Fruit fly (Drosophila melanogaster): ENCODE measurements around the gene PGRP-SA.

PGRP-SA gene

DNA sequence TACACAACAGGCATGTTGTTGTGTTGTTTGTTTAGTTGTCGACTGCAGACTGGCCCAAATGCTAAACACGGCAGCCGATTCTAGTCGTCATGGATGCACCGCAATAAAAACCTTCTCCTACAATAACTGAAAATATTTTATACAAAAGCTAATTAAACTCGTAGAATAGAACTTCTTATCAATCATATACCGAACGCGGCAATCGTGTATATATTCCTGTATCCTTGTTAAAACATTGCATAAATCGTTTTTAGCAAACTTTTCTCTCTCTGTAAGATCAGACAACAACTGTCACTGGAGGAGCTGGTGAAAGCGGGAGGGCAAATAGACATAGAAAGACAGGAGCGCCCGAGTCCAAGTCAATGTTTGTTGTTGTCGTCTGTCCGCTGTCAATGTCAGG lies 12.7 kb upstream of the PGRP-SA start (continued):
- TF ChIP-seq emc (GFP tag; optimal IDR thresholded peaks at IDR 0.05) (no peak), Dll (GFP tag; IDR thresholded peaks at IDR 0.05; ENCODE audit: partially characterized antibody) (no peak), Ssrp (tag; optimal IDR thresholded peaks at IDR 0.05) (peak; percentile 47), zfh2 (GFP tag; optimal IDR thresholded peaks at IDR 0.05) (no peak), Dbx (GFP tag; IDR thresholded peaks at IDR 0.05) (no peak), Antp (GFP tag; optimal IDR thresholded peaks at IDR 0.05) (peak; percentile 7), CG3281 (GFP tag; optimal IDR thresholded peaks at IDR 0.05) (no peak), ken (GFP tag; IDR thresholded peaks at IDR 0.05) (no peak), ase (GFP tag; IDR thresholded peaks at IDR 0.05) (no peak), CG12104 (GFP tag; optimal IDR thresholded peaks at IDR 0.05) (no peak), hkb (optimal IDR thresholded peaks at IDR 0.05) (no peak), hkb (GFP tag; IDR thresholded peaks at IDR 0.05) (peak; percentile 52; the same call in 1 of the 2 replicates), bab2 (GFP tag; optimal IDR thresholded peaks at IDR 0.05) (peak; percentile 22), TFAM (GFP tag; optimal IDR thresholded peaks at IDR 0.05) (no peak), B-H2 (GFP tag; optimal IDR thresholded peaks at IDR 0.05) (no peak), trem (tag; optimal IDR thresholded peaks at IDR 0.05) (peak; percentile 34), CG32772 (GFP tag; IDR thresholded peaks at IDR 0.05) (no peak), CG17912 (GFP tag; optimal IDR thresholded peaks at IDR 0.05) (no peak), Ptx1 (GFP tag; IDR thresholded peaks at IDR 0.05) (no peak), Gug (GFP tag; IDR thresholded peaks at IDR 0.05) (no peak; the same call in 3 of the 4 replicates), CG15696 (tag; optimal IDR thresholded peaks at IDR 0.05) (peak; percentile 37), Sox102F (GFP tag; optimal IDR thresholded peaks at IDR 0.05) (peak; percentile 51)

DNA sequence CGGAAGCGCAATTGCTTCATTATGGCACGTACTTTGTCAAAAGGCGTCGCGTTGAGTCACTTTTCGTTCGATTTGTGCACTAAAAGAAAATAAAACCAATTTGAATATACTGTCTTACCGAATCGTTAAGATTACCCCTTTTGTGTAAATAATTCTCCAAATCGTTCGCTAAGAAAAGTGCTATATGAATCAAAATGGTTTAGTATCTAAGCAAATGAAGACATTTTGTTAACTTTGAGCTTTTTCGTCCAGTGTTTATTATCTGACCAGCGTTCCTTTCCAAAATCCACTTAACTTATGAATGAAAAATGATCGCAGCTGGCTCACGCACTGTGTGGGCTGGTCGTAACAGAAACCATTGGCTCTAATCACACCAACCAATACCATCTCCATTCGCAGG lies 11.4 kb upstream of the PGRP-SA start:
- TF ChIP-seq CG4282 (GFP tag; optimal IDR thresholded peaks at IDR 0.05) (no peak), HHEX (GFP tag; optimal IDR thresholded peaks at IDR 0.05) (no peak), CG12769 (tag; optimal IDR thresholded peaks at IDR 0.05) (peak; percentile 65), lmd (GFP tag; IDR thresholded peaks at IDR 0.05) (0 out of 2 replicates have a peak, but pooled peaks have one; percentile 9), Doc3 (GFP tag; IDR thresholded peaks at IDR 0.05; ENCODE audit: partially characterized antibody) (no peak), Rfx (GFP tag; IDR thresholded peaks at IDR 0.05) (peak; percentile 61), dmrt99B (tag; optimal IDR thresholded peaks at IDR 0.05) (peak; percentile 18), Oaz (GFP tag; IDR thresholded peaks at IDR 0.05) (no peak), CG6689 (GFP tag; IDR thresholded peaks at IDR 0.05) (peak; percentile 23; the same call in 1 of the 2 replicates), CG13287 (GFP tag; IDR thresholded peaks at IDR 0.05; ENCODE audit: partially characterized antibody) (no peak), mld (GFP tag; IDR thresholded peaks at IDR 0.05; ENCODE audit: partially characterized antibody) (no peak), Dfd (GFP tag; optimal IDR thresholded peaks at IDR 0.05) (no peak), pfk (GFP tag; optimal IDR thresholded peaks at IDR 0.05) (no peak), CG7271 (tag; optimal IDR thresholded peaks at IDR 0.05) (no peak), CG18011 (GFP tag; optimal IDR thresholded peaks at IDR 0.05) (no peak), CG11456 (GFP tag; IDR thresholded peaks at IDR 0.05) (no peak), CG12659 (GFP tag; optimal IDR thresholded peaks at IDR 0.05) (no peak), ab (GFP tag; optimal IDR thresholded peaks at IDR 0.05) (no peak), en (GFP tag; optimal IDR thresholded peaks at IDR 0.05) (peak; percentile 8), CG10267 (tag; optimal IDR thresholded peaks at IDR 0.05) (no peak), pho (GFP tag; optimal IDR thresholded peaks at IDR 0.05) (no peak), ara (GFP tag; IDR thresholded peaks at IDR 0.05) (no peak), Six4 (GFP tag; optimal IDR thresholded peaks at IDR 0.05) (no peak), grau (tag; optimal IDR thresholded peaks at IDR 0.05) (peak; percentile 36), Blimp-1 (GFP tag; optimal IDR thresholded peaks at IDR 0.05) (peak; percentile 13), CG4404 (GFP tag; IDR thresholded peaks at IDR 0.05) (no peak), CG13775 (GFP tag; optimal IDR thresholded peaks at IDR 0.05) (no peak), Oli (tag; optimal IDR thresholded peaks at IDR 0.05) (peak; percentile 8), sens (GFP tag) (peak; percentile 50), CoRest (tag; optimal IDR thresholded peaks at IDR 0.05) (peak; percentile 3), bab2 (GFP tag; optimal IDR thresholded peaks at IDR 0.05) (peak; percentile 34)
